Worm (Caenorhabditis elegans) whole organism, L4 larva: ENCODE measurements around the gene srlf-18.

Source experiments
- D1046.2 ChIP-seq: fragments of 200-800 bp; sonication (Bioruptor generic); IDR thresholded peaks from 2 replicates; pipeline ENCODE4 v1.3.6; 2022; ENCODE audit warnings: missing genetic modification characterization, missing compliant biosample characterization
- T20F7.1 ChIP-seq: fragments of 200-800 bp; sonication (Bioruptor generic); optimal IDR thresholded peaks from 2 replicates; lab custom pipeline; 2018; ENCODE audit warnings: mild to moderate bottlenecking, missing genetic modification characterization, missing compliant biosample characterization
- aha-1 ChIP-seq: fragments of 150-350 bp; peaks from one replicate; lab custom pipeline; 2014; ENCODE audit warnings: missing biosample characterization, missing genetic modification characterization
- ama-1 ChIP-seq: fragments of 150-350 bp; optimal IDR thresholded peaks from 2 replicates; lab custom pipeline; 2014; ENCODE audit warnings: inconsistent platforms, mixed read lengths
- attf-4 ChIP-seq: sonication (generic microtip); optimal IDR thresholded peaks from 3 replicates; lab custom pipeline; 2017; ENCODE audit warnings: missing biosample characterization, missing genetic modification characterization
- ceh-20 ChIP-seq: fragments of 200-800 bp; sonication (Bioruptor generic); IDR thresholded peaks from 2 replicates; pipeline ENCODE4 v1.3.6; 2022; ENCODE audit warnings: missing genetic modification reagents, missing genetic modification characterization, missing compliant biosample characterization
- ceh-32 ChIP-seq: sonication (generic microtip); optimal IDR thresholded peaks from 2 replicates; lab custom pipeline; 2016; ENCODE audit warnings: mild to moderate bottlenecking, missing genetic modification characterization, missing compliant biosample characterization; ENCODE audit not compliant: poor library complexity
- ceh-44 ChIP-seq: fragments of 200-800 bp; sonication (Bioruptor generic); IDR thresholded peaks from 2 replicates; pipeline ENCODE4 v1.3.6; 2022; ENCODE audit warnings: missing genetic modification reagents, missing genetic modification characterization, missing compliant biosample characterization
- ceh-62 ChIP-seq: sonication (generic microtip); optimal IDR thresholded peaks from 2 replicates; lab custom pipeline; 2017; ENCODE audit warnings: missing biosample characterization, missing genetic modification characterization
- ces-1 ChIP-seq: fragments of 150-350 bp; sonication (generic microtip); optimal IDR thresholded peaks from 4 replicates; lab custom pipeline; 2014; ENCODE audit warnings: missing biosample characterization, missing genetic modification reagents, missing genetic modification characterization
- daf-16 ChIP-seq, 3 experiments: sonication (generic microtip); optimal IDR thresholded peaks; 2 replicates each; lab custom pipeline; 2016 to 2017; ENCODE audit warnings: missing genetic modification characterization in 3 of 3, missing genetic modification reagents in 3 of 3, mild to moderate bottlenecking in 2 of 3, missing compliant biosample characterization in 2 of 3, missing biosample characterization in 1 of 3, moderate library complexity in 1 of 3
- daf-19 ChIP-seq: fragments of 200-800 bp; sonication (Bioruptor generic); conservative IDR thresholded peaks from 2 replicates; pipeline ENCODE4 v1.3.6; 2022; ENCODE audit warnings: missing genetic modification characterization, missing compliant biosample characterization
- dpl-1 ChIP-seq: fragments of 150-350 bp; optimal IDR thresholded peaks from 2 replicates; lab custom pipeline; 2014; ENCODE audit warnings: missing biosample characterization, missing genetic modification reagents, missing genetic modification characterization
- egl-27 ChIP-seq: sonication (generic microtip); optimal IDR thresholded peaks from 3 replicates; lab custom pipeline; 2017; ENCODE audit warnings: missing biosample characterization, missing genetic modification reagents, missing genetic modification characterization
- fkh-10 ChIP-seq: fragments of 150-350 bp; optimal IDR thresholded peaks from 2 replicates; lab custom pipeline; 2014; ENCODE audit warnings: missing biosample characterization, missing genetic modification reagents, missing genetic modification characterization
- fos-1 ChIP-seq: fragments of 150-350 bp; optimal IDR thresholded peaks from 2 replicates; lab custom pipeline; 2014; ENCODE audit warnings: missing biosample characterization, missing genetic modification characterization
- hlh-11 ChIP-seq: fragments of 200-800 bp; sonication (Bioruptor generic); optimal IDR thresholded peaks from 2 replicates; lab custom pipeline; 2018; ENCODE audit warnings: mild to moderate bottlenecking, missing genetic modification characterization, missing compliant biosample characterization
- hmg-1.1 ChIP-seq: fragments of 200-800 bp; sonication (Bioruptor generic); IDR thresholded peaks from 2 replicates; pipeline ENCODE4 v1.3.6; 2022; ENCODE audit warnings: missing genetic modification reagents, missing genetic modification characterization, missing compliant biosample characterization
- jun-1 ChIP-seq: fragments of 150-350 bp; optimal IDR thresholded peaks from 2 replicates; lab custom pipeline; 2014; ENCODE audit warnings: missing biosample characterization, missing genetic modification reagents, missing genetic modification characterization
- lin-29 ChIP-seq: fragments of 200-800 bp; sonication (Bioruptor generic); IDR thresholded peaks from 2 replicates; pipeline ENCODE4 v1.3.6; 2022; ENCODE audit warnings: missing genetic modification reagents, missing genetic modification characterization, missing compliant biosample characterization
- lir-3 ChIP-seq: sonication (generic microtip); optimal IDR thresholded peaks from 2 replicates; lab custom pipeline; 2016; ENCODE audit warnings: mild to moderate bottlenecking, missing genetic modification characterization, missing compliant biosample characterization
- lsy-2 ChIP-seq, 2 experiments: fragments of 150-350 bp in 1 of 2; sonication (generic microtip) in 1 of 2; optimal IDR thresholded peaks; 2 replicates each; lab custom pipeline; 2014 to 2017; ENCODE audit warnings: missing biosample characterization in 2 of 2, missing genetic modification characterization in 2 of 2
- madf-5 ChIP-seq, 2 experiments: fragments of 200-800 bp; sonication (Bioruptor generic); IDR thresholded peaks; 2 replicates each; pipeline ENCODE4 v1.3.6; 2022; ENCODE audit warnings: missing compliant biosample characterization in 2 of 2, missing genetic modification characterization in 2 of 2
- madf-9 ChIP-seq: fragments of 200-800 bp; sonication (Bioruptor generic); conservative IDR thresholded peaks from 2 replicates; pipeline ENCODE4 v1.3.6; 2022; ENCODE audit warnings: missing genetic modification reagents, missing genetic modification characterization, missing compliant biosample characterization
- mdl-1 ChIP-seq, 2 experiments: fragments of 150-350 bp in 1 of 2; sonication (generic microtip) in 1 of 2; optimal IDR thresholded peaks; 2 replicates each; lab custom pipeline; 2014 to 2017; ENCODE audit warnings: missing biosample characterization in 2 of 2, missing genetic modification characterization in 2 of 2
- mdt-29 ChIP-seq: fragments of 200-800 bp; sonication (Bioruptor generic); IDR thresholded peaks from 2 replicates; pipeline ENCODE4 v1.3.6; 2022; ENCODE audit warnings: missing genetic modification reagents, missing genetic modification characterization, missing compliant biosample characterization
- mep-1 ChIP-seq: fragments of 150-350 bp; sonication (generic microtip); optimal IDR thresholded peaks from 3 replicates; lab custom pipeline; 2014; ENCODE audit warnings: missing biosample characterization, missing genetic modification characterization
- mes-2 ChIP-seq: sonication (generic microtip); optimal IDR thresholded peaks from 2 replicates; lab custom pipeline; 2016; ENCODE audit warnings: missing genotype, mild to moderate bottlenecking, missing genetic modification characterization, missing compliant biosample characterization; ENCODE audit not compliant: poor library complexity, severe bottlenecking
- mxl-3 ChIP-seq: fragments of 200-800 bp; sonication (Bioruptor generic); optimal IDR thresholded peaks from 2 replicates; lab custom pipeline; 2018; ENCODE audit warnings: mild to moderate bottlenecking, missing genetic modification characterization, missing compliant biosample characterization
- nhr-102 ChIP-seq: sonication (generic microtip); optimal IDR thresholded peaks from 2 replicates; lab custom pipeline; 2016; ENCODE audit warnings: mild to moderate bottlenecking, missing genetic modification characterization, moderate library complexity, missing compliant biosample characterization
- nhr-237 ChIP-seq: sonication (generic microtip); optimal IDR thresholded peaks from 2 replicates; lab custom pipeline; 2017; ENCODE audit warnings: missing biosample characterization, missing genetic modification characterization
- nhr-28 ChIP-seq: fragments of 150-350 bp; optimal IDR thresholded peaks from 2 replicates; lab custom pipeline; 2014; ENCODE audit warnings: missing biosample characterization, missing genetic modification characterization
- nhr-6 ChIP-seq: fragments of 150-350 bp; optimal IDR thresholded peaks from 2 replicates; lab custom pipeline; 2014; ENCODE audit warnings: missing biosample characterization, missing genetic modification characterization
- nhr-77 ChIP-seq: fragments of 150-350 bp; optimal IDR thresholded peaks from 2 replicates; lab custom pipeline; 2014; ENCODE audit warnings: missing biosample characterization, missing genetic modification characterization
- pha-4 ChIP-seq, 2 experiments: fragments of 150-350 bp in 1 of 2; fragments of 200-800 bp in 1 of 2; sonication (Bioruptor generic) in 1 of 2; IDR thresholded peaks in 1 of 2; optimal IDR thresholded peaks in 1 of 2; 2 replicates each; pipeline versions ENCODE4 v1.3.6 to Lab custom; 2014 to 2022; ENCODE audit warnings: missing genetic modification characterization in 2 of 2, missing genetic modification reagents in 2 of 2, missing biosample characterization in 1 of 2, missing compliant biosample characterization in 1 of 2
- rbr-2 ChIP-seq: sonication (generic microtip); optimal IDR thresholded peaks from 2 replicates; lab custom pipeline; 2016; ENCODE audit warnings: missing genotype, missing genetic modification characterization, missing compliant biosample characterization
- snpc-1.2 ChIP-seq: fragments of 200-800 bp; sonication (Bioruptor generic); IDR thresholded peaks from 2 replicates; pipeline ENCODE4 v1.3.6; 2022; ENCODE audit warnings: missing genetic modification reagents, missing genetic modification characterization, missing compliant biosample characterization
- snpc-4 ChIP-seq: fragments of 150-350 bp; optimal IDR thresholded peaks from 2 replicates; lab custom pipeline; 2014; ENCODE audit warnings: missing biosample characterization, missing genetic modification characterization
- tra-1 ChIP-seq: fragments of 200-800 bp; sonication (Bioruptor generic); IDR thresholded peaks from 2 replicates; pipeline ENCODE4 v1.3.6; 2022; ENCODE audit warnings: missing genetic modification reagents, missing genetic modification characterization, missing compliant biosample characterization
- unc-62 ChIP-seq, 3 experiments: fragments of 150-350 bp in 1 of 3; sonication (generic microtip); optimal IDR thresholded peaks in 2 of 3; peaks in 1 of 3; 1 replicate in 1 of 3; 2 replicates in 2 of 3; lab custom pipeline; 2014 to 2017; ENCODE audit warnings: missing biosample characterization in 3 of 3, missing genetic modification characterization in 3 of 3, missing genetic modification reagents in 3 of 3, missing genotype in 1 of 3
- zfp-2 ChIP-seq: sonication (generic microtip); optimal IDR thresholded peaks from 2 replicates; lab custom pipeline; 2016; ENCODE audit warnings: mild to moderate bottlenecking, missing genetic modification characterization, missing compliant biosample characterization
- ztf-11 ChIP-seq: fragments of 150-350 bp; optimal IDR thresholded peaks from 2 replicates; lab custom pipeline; 2014; ENCODE audit warnings: missing biosample characterization, missing genetic modification characterization

Gene srlf-18

DNA sequence TGAATTAATAATTGTTTCAGACTA, 24.5 kb upstream of the srlf-18 start, which contains the start of gene swsn-4:
Gene swsn-4 (plus strand): TSS at position 21 of the 24 bp plus-strand sequence.
- TF ChIP-seq daf-19 (GFP tag; lab: Robert Waterston, UW): no peak
- TF ChIP-seq ztf-11 (tag; lab: Kevin White, UChicago): no peak
- no peak for TF ChIP-seq snpc-4 (tag; lab: Kevin White, UChicago)
- TF ChIP-seq zfp-2 (tag; lab: Kevin White, UChicago): no peak
- TF ChIP-seq attf-4 (tag; lab: Kevin White, UChicago): no peak
- no peak for TF ChIP-seq T20F7.1 (GFP tag; lab: Kevin White, UChicago)
- no peak for TF ChIP-seq hmg-1.1 (GFP tag; lab: Robert Waterston, UW)
- no peak for TF ChIP-seq ama-1 (lab: Kevin White, UChicago)
- TF ChIP-seq fos-1 (tag; lab: Kevin White, UChicago): no peak
- no peak for TF ChIP-seq D1046.2 (GFP tag; lab: Robert Waterston, UW)
- TF ChIP-seq mdl-1 (tag; optimal IDR thresholded peaks at IDR 0.05; lab: Kevin White, UChicago): no peak
- no peak for TF ChIP-seq ceh-32 (tag; lab: Kevin White, UChicago)
- no peak for TF ChIP-seq nhr-102 (tag; lab: Kevin White, UChicago)
- no peak for TF ChIP-seq nhr-237
- TF ChIP-seq lin-29: no peak
- TF ChIP-seq fkh-10 (GFP tag; lab: Kevin White, UChicago): no peak
- no peak for TF ChIP-seq snpc-1.2 (GFP tag; lab: Robert Waterston, UW)

ce11 chrIV:11125604-11126003, 24.3 kb upstream of the srlf-18 start:
- TF ChIP-seq mdt-29 (no peak), madf-9 (GFP tag; lab: Robert Waterston, UW) (no peak), nhr-28 (peak; percentile 15), lir-3 (tag; lab: Kevin White, UChicago) (no peak), nhr-77 (tag; lab: Kevin White, UChicago) (no peak), T20F7.1 (GFP tag; lab: Kevin White, UChicago) (no peak), unc-62 (GFP tag; optimal IDR thresholded peaks at IDR 0.05 in 1 of 2; lab: Kevin White, UChicago) (peak in 1 of 2 experiments; percentile 33), unc-62 (tag; optimal IDR thresholded peaks at IDR 0.05; lab: Kevin White, UChicago) (no peak), dpl-1 (GFP tag; lab: Kevin White, UChicago) (peak; percentile 73)

DNA sequence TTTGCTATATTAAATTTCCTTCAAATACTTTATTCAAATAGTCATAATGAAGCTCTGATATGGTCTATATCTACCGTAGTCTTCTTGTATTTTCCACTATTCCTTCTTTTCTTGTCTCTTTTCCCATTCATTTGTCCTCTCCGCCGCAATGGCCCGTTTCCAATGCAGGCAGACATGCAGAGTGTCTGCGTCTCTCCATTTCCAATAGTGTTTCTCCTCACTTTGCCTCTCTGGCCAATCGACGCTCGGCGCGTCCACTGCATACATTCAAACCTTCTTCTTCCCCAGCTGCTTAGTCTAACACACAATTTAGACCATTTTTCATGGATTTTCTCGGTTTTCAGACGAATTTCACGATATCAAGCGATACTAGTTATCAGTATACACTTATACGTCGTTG, 23.9 kb upstream of the srlf-18 start:
- TF ChIP-seq tra-1 (GFP tag; lab: Robert Waterston, UW) (no peak), hlh-11 (peak; percentile 39), ztf-11 (tag; lab: Kevin White, UChicago) (no peak), egl-27 (tag; lab: Kevin White, UChicago) (no peak), nhr-6 (no peak), jun-1 (tag; lab: Kevin White, UChicago) (no peak), attf-4 (tag; lab: Kevin White, UChicago) (no peak), mes-2 (tag; lab: Kevin White, UChicago) (peak; percentile 66), mdl-1 (tag; optimal IDR thresholded peaks at IDR 0.05; lab: Kevin White, UChicago) (no peak), unc-62 (GFP tag; optimal IDR thresholded peaks at IDR 0.05 in 1 of 2; lab: Kevin White, UChicago) (no peak), unc-62 (tag; optimal IDR thresholded peaks at IDR 0.05; lab: Kevin White, UChicago) (no peak), ceh-44 (GFP tag; lab: Robert Waterston, UW) (no peak), pha-4 (GFP tag; IDR thresholded peaks at IDR 0.05; lab: Robert Waterston, UW) (no peak), pha-4 (tag; optimal IDR thresholded peaks at IDR 0.05; lab: Kevin White, UChicago) (no peak), madf-5 (GFP tag; IDR thresholded peaks at IDR 0.05; lab: Robert Waterston, UW) (no peak), D1046.2 (GFP tag; lab: Robert Waterston, UW) (no peak), ces-1 (no peak), mep-1 (tag; lab: Kevin White, UChicago) (peak; percentile 46), ceh-20 (GFP tag; lab: Robert Waterston, UW) (no peak), daf-16 (GFP tag; optimal IDR thresholded peaks at IDR 0.05; lab: Kevin White, UChicago) (no peak), daf-16 (tag; optimal IDR thresholded peaks at IDR 0.05; lab: Kevin White, UChicago) (peak; percentile 16), lsy-2 (tag; optimal IDR thresholded peaks at IDR 0.05; lab: Kevin White, UChicago) (peak in 1 of 2 experiments; percentile 70), rbr-2 (tag; lab: Kevin White, UChicago) (peak; percentile 12), hmg-1.1 (GFP tag; lab: Robert Waterston, UW) (peak; percentile 67), ceh-62 (tag; lab: Kevin White, UChicago) (no peak), aha-1 (peak; percentile 74), snpc-4 (tag; lab: Kevin White, UChicago) (no peak), mxl-3 (GFP tag; lab: Kevin White, UChicago) (peak; percentile 32)
